Worm (Caenorhabditis elegans) whole organism, mixed stage, embryonic: ENCODE results near the gene hpo-10.
A peak's percentile ranks its signal among the peaks of the same experiment; 100 is the strongest.

Experiments
- M03D4.4 ChIP-seq: sonication (generic microtip); optimal IDR thresholded peaks from 2 replicates; lab custom pipeline; 2017; ENCODE audit warnings: mild to moderate bottlenecking, missing genetic modification characterization, missing compliant biosample characterization
- bed-3 ChIP-seq: fragments of 200-800 bp; sonication (Bioruptor generic); optimal IDR thresholded peaks from 3 replicates; lab custom pipeline; 2018; ENCODE audit warnings: mild to moderate bottlenecking, missing genetic modification characterization, moderate library complexity, missing compliant biosample characterization
- blmp-1 ChIP-seq: fragments of 150-350 bp; optimal IDR thresholded peaks from 2 replicates; lab custom pipeline; 2014; ENCODE audit warnings: missing biosample characterization, missing genetic modification characterization
- ceh-39 ChIP-seq: fragments of 150-350 bp; optimal IDR thresholded peaks from 2 replicates; lab custom pipeline; 2014; ENCODE audit warnings: missing biosample characterization, missing genetic modification characterization
- ceh-83 ChIP-seq: fragments of 200-800 bp; sonication (Bioruptor generic); optimal IDR thresholded peaks from 2 replicates; lab custom pipeline; 2018; ENCODE audit warnings: mild to moderate bottlenecking, missing genetic modification characterization, missing compliant biosample characterization
- cnd-1 ChIP-seq: fragments of 200-800 bp; sonication (Bioruptor generic); optimal IDR thresholded peaks from 2 replicates; lab custom pipeline; 2018; ENCODE audit warnings: mild to moderate bottlenecking, missing genetic modification characterization, missing compliant biosample characterization
- elt-1 ChIP-seq: sonication (generic microtip); optimal IDR thresholded peaks from 2 replicates; lab custom pipeline; 2017; ENCODE audit warnings: missing genetic modification characterization, mild to moderate bottlenecking, missing compliant biosample characterization, antibody characterized with exemption, moderate library complexity, borderline replicate concordance; ENCODE audit not compliant: insufficient read depth
- elt-3 ChIP-seq: fragments of 150-350 bp; optimal IDR thresholded peaks from 2 replicates; lab custom pipeline; 2014; ENCODE audit warnings: missing biosample characterization, missing genetic modification characterization
- flh-1 ChIP-seq: fragments of 200-800 bp; sonication (Bioruptor generic); optimal IDR thresholded peaks from 2 replicates; lab custom pipeline; 2018; ENCODE audit warnings: mild to moderate bottlenecking, missing genetic modification characterization, moderate library complexity, missing compliant biosample characterization
- ham-2 ChIP-seq: fragments of 200-800 bp; sonication (Bioruptor generic); optimal IDR thresholded peaks from 2 replicates; lab custom pipeline; 2018; ENCODE audit warnings: mild to moderate bottlenecking, missing genetic modification characterization, missing compliant biosample characterization
- hlh-1 ChIP-seq: fragments of 150-350 bp; optimal IDR thresholded peaks from 2 replicates; lab custom pipeline; 2014; ENCODE audit warnings: missing biosample characterization, missing genetic modification reagents, missing genetic modification characterization
- lin-13 ChIP-seq: fragments of 150-350 bp; optimal IDR thresholded peaks from 2 replicates; lab custom pipeline; 2014; ENCODE audit warnings: missing biosample characterization, missing genetic modification characterization
- lin-32 ChIP-seq: fragments of 200-800 bp; sonication (Bioruptor generic); optimal IDR thresholded peaks from 2 replicates; lab custom pipeline; 2018; ENCODE audit warnings: mild to moderate bottlenecking, missing genetic modification characterization, missing compliant biosample characterization
- lsy-2 ChIP-seq: fragments of 150-350 bp; optimal IDR thresholded peaks from 2 replicates; lab custom pipeline; 2014; ENCODE audit warnings: missing biosample characterization, missing genetic modification characterization
- mab-5 ChIP-seq: fragments of 150-350 bp; optimal IDR thresholded peaks from 2 replicates; lab custom pipeline; 2014; ENCODE audit warnings: missing biosample characterization, missing genetic modification characterization
- mls-2 ChIP-seq: sonication (generic microtip); optimal IDR thresholded peaks from 2 replicates; lab custom pipeline; 2016; ENCODE audit warnings: mild to moderate bottlenecking, missing genetic modification characterization, moderate library complexity, missing compliant biosample characterization
- nhr-12 ChIP-seq: fragments of 150-350 bp; optimal IDR thresholded peaks from 2 replicates; lab custom pipeline; 2014; ENCODE audit warnings: missing biosample characterization, missing genetic modification characterization
- nhr-2 ChIP-seq: fragments of 150-350 bp; optimal IDR thresholded peaks from 2 replicates; lab custom pipeline; 2014; ENCODE audit warnings: missing biosample characterization, missing genetic modification characterization
- nhr-237 ChIP-seq: fragments of 150-350 bp; optimal IDR thresholded peaks from 2 replicates; lab custom pipeline; 2014; ENCODE audit warnings: missing biosample characterization, missing genetic modification characterization
- nhr-76 ChIP-seq: sonication (generic microtip); optimal IDR thresholded peaks from 2 replicates; lab custom pipeline; 2017; ENCODE audit warnings: missing biosample characterization, missing genetic modification characterization
- pha-4 ChIP-seq: fragments of 150-350 bp; optimal IDR thresholded peaks from 2 replicates; lab custom pipeline; 2018; ENCODE audit warnings: missing biosample characterization, missing genetic modification reagents, missing genetic modification characterization
- sem-2 ChIP-seq: fragments of 200-800 bp; sonication (Bioruptor generic); optimal IDR thresholded peaks from 2 replicates; lab custom pipeline; 2018; ENCODE audit warnings: mild to moderate bottlenecking, missing genetic modification characterization, missing compliant biosample characterization
- snpc-4 ChIP-seq: fragments of 150-350 bp; optimal IDR thresholded peaks from 2 replicates; lab custom pipeline; 2014; ENCODE audit warnings: missing biosample characterization, missing genetic modification characterization
- sptf-1 ChIP-seq: sonication (generic microtip); optimal IDR thresholded peaks from 2 replicates; lab custom pipeline; 2017; ENCODE audit warnings: mild to moderate bottlenecking, missing genetic modification characterization, moderate library complexity, missing compliant biosample characterization
- tbx-8 ChIP-seq: fragments of 200-800 bp; sonication (Bioruptor generic); optimal IDR thresholded peaks from 2 replicates; lab custom pipeline; 2018; ENCODE audit warnings: mild to moderate bottlenecking, missing genetic modification characterization, moderate library complexity, missing compliant biosample characterization
- unc-120 ChIP-seq: sonication (generic microtip); optimal IDR thresholded peaks from 2 replicates; lab custom pipeline; 2017; ENCODE audit warnings: missing genetic modification characterization, missing compliant biosample characterization; ENCODE audit not compliant: poor library complexity, severe bottlenecking
- unc-39 ChIP-seq: fragments of 150-350 bp; optimal IDR thresholded peaks from 2 replicates; lab custom pipeline; 2014; ENCODE audit warnings: missing biosample characterization, missing genetic modification characterization
- zip-8 ChIP-seq: fragments of 150-350 bp; optimal IDR thresholded peaks from 2 replicates; lab custom pipeline; 2014; ENCODE audit warnings: missing biosample characterization, missing genetic modification characterization
- ztf-11 ChIP-seq: fragments of 150-350 bp; optimal IDR thresholded peaks from 2 replicates; lab custom pipeline; 2014; ENCODE audit warnings: missing biosample characterization, missing genetic modification characterization

hpo-10 gene

DNA sequence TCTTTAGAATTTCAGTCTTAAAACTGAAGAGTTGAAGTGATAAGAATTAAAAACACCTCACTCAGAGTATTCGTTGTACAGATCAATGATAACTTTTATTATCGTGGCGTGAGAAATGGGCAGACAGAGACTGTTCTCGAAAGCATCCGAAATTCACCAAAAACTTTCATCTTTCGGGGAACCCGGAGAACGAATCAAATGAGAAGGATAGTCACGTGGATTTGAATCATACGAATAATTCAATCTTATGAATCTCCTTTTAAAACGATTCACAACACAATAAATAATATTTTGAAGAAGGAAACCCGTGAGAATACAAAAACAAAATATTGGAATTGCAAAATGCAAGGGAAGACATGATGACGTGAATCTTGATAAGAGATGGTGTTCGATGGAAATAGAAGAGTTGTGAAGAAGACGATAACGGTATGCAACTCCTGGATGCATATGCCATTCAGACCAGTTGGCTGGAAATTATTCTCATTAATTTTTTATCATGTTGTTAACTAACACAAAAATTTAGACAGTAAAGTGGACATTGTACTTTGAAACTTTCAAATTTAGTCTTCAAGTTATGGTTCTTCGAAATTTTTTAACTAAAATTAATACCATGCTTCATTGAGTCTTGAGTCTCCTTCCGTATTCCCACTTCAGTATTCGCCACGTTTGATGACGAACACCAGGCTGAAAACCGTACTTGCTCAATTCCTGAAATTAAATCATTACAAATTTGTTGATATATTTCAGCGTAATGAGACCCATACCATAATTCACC, 2.2 kb upstream of the hpo-10 start:
- TF ChIP-seq ceh-83 (GFP tag; lab: Kevin White, UChicago) (no peak), cnd-1 (tag; lab: Kevin White, UChicago) (no peak), sptf-1 (tag; lab: Kevin White, UChicago) (no peak), blmp-1 (tag; lab: Kevin White, UChicago) (no peak), bed-3 (no peak), elt-3 (tag; lab: Kevin White, UChicago) (no peak), hlh-1 (tag; lab: Kevin White, UChicago) (no peak), ztf-11 (tag; lab: Kevin White, UChicago) (no peak), lin-32 (GFP tag; lab: Kevin White, UChicago) (no peak), nhr-76 (tag; lab: Kevin White, UChicago) (no peak), elt-1 (no peak), mab-5 (tag; lab: Kevin White, UChicago) (no peak), pha-4 (tag; lab: Kevin White, UChicago) (no peak), unc-120 (tag; lab: Kevin White, UChicago) (no peak), nhr-12 (tag; lab: Kevin White, UChicago) (no peak)

ce11 chrIII:5878215-5878614, 1.1 kb upstream of the hpo-10 start, which contains the start of the genes mig-21 and F01F1.2:
Gene mig-21, minus strand, starts transcription at chrIII:5878380.
Gene F01F1.2, plus strand, starts transcription at chrIII:5878554.
- TF ChIP-seq lin-13 (tag; lab: Kevin White, UChicago) (no peak), lsy-2 (tag; lab: Kevin White, UChicago) (peak; percentile 62)

DNA sequence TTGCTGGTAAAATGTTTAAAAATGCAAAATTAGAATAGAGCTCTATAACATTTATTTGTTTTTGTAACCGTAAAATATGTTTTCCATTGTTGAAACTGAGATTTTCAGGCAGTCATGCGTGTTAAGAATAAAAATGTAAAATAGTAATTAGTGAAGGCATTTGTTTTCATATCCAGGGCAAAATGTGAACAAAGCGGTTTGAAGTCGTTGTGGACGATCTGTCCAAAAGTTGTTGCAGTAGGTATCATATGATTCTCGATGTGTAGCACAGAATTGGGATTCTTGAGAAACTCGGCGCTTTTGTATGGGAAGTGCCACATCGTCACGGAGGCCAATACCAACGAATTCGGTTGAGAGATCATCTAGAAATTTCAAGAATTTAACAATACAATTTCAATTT, 3.0 kb downstream of the hpo-10 start:
- TF ChIP-seq lin-13 (tag; lab: Kevin White, UChicago) = no peak
- TF ChIP-seq unc-39 (tag; lab: Kevin White, UChicago) = no peak

DNA sequence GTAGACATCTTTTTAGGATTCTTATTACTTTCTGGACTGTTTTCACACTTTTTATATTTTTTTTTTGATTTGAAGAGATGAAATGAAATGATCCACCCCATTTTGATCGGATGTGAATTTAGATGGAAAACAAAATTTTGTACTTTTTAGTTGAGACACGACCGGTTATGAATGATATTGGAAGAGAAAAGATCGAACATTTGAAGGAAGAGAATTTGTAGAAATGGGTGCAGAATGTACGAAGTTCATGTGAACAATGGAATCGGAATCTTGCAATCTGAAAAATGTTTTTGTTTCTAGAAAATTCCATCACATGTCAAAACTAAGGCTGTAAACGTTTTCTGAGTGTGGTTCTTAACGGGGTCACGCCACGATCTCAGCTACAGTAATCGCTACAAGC, 3.5 kb downstream of the hpo-10 start, which contains the start of gene F01F1.14:
F01F1.14 (minus strand) TSS at position 101 of the 400 bp plus-strand sequence.
- TF ChIP-seq tbx-8 = no peak
- TF ChIP-seq lin-32 (GFP tag; lab: Kevin White, UChicago) = no peak
- no peak for TF ChIP-seq ceh-39 (tag; lab: Kevin White, UChicago)
- no peak for TF ChIP-seq elt-1
- TF ChIP-seq zip-8 (tag; lab: Kevin White, UChicago) = no peak
- no peak for TF ChIP-seq M03D4.4
- no peak for TF ChIP-seq elt-3 (tag; lab: Kevin White, UChicago)
- TF ChIP-seq sem-2 = no peak
- no peak for TF ChIP-seq mls-2 (tag; lab: Kevin White, UChicago)
- no peak for TF ChIP-seq ceh-83 (GFP tag; lab: Kevin White, UChicago)
- TF ChIP-seq ham-2 (GFP tag; lab: Kevin White, UChicago) = no peak
- TF ChIP-seq bed-3 = no peak
- TF ChIP-seq flh-1 (GFP tag; lab: Kevin White, UChicago) = no peak
- no peak for TF ChIP-seq nhr-2 (tag; lab: Kevin White, UChicago)

DNA sequence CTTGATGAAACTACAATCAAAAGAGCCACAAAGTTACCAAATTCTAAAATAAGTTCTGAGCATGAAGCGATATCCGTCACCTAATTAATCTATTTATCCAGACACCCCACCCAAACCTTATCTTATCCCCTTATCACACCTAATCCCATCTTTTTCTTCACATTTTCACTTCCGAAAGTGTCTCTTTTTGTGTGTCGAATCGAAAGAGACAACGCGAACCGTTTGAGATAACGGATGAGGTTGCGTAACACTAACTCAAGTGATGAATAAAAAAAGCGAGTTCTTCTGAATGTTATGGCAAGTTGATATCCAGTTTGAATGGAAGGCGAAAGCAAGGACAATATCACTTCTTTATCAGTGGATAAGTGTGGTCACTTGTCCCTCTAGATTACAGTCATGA, 4.2 kb downstream of the hpo-10 start:
- TF ChIP-seq lin-32 (GFP tag; lab: Kevin White, UChicago) (no peak), mls-2 (tag; lab: Kevin White, UChicago) (no peak), sem-2 (no peak), zip-8 (tag; lab: Kevin White, UChicago) (no peak), sptf-1 (tag; lab: Kevin White, UChicago) (no peak), nhr-237 (tag; lab: Kevin White, UChicago) (no peak), lin-13 (tag; lab: Kevin White, UChicago) (no peak), tbx-8 (no peak), ceh-83 (GFP tag; lab: Kevin White, UChicago) (no peak), blmp-1 (tag; lab: Kevin White, UChicago) (no peak), ceh-39 (tag; lab: Kevin White, UChicago) (no peak), snpc-4 (tag; lab: Kevin White, UChicago) (no peak), nhr-76 (tag; lab: Kevin White, UChicago) (no peak), M03D4.4 (no peak), elt-1 (no peak)
